Worm (Caenorhabditis elegans) whole organism, mixed stage, embryonic: Measurements from ENCODE around the gene dohh-1.

Experiments used
- ceh-39 ChIP-seq: fragments of 150-350 bp; optimal IDR thresholded peaks from 2 replicates; lab custom pipeline; 2014; ENCODE audit warnings: missing biosample characterization, missing genetic modification characterization
- elt-1 ChIP-seq: sonication (generic microtip); optimal IDR thresholded peaks from 2 replicates; lab custom pipeline; 2017; ENCODE audit warnings: missing genetic modification characterization, mild to moderate bottlenecking, missing compliant biosample characterization, antibody characterized with exemption, moderate library complexity, borderline replicate concordance; ENCODE audit not compliant: insufficient read depth
- lsy-2 ChIP-seq: fragments of 150-350 bp; optimal IDR thresholded peaks from 2 replicates; lab custom pipeline; 2014; ENCODE audit warnings: missing biosample characterization, missing genetic modification characterization
- mep-1 ChIP-seq: fragments of 150-350 bp; optimal IDR thresholded peaks from 2 replicates; lab custom pipeline; 2017; ENCODE audit warnings: missing biosample characterization, missing genetic modification reagents, missing genetic modification characterization, inconsistent platforms
- nhr-237 ChIP-seq: fragments of 150-350 bp; optimal IDR thresholded peaks from 2 replicates; lab custom pipeline; 2014; ENCODE audit warnings: missing biosample characterization, missing genetic modification characterization
- nhr-28 ChIP-seq: fragments of 150-350 bp; optimal IDR thresholded peaks from 2 replicates; lab custom pipeline; 2014; ENCODE audit warnings: missing biosample characterization, missing genetic modification characterization
- snpc-4 ChIP-seq: fragments of 150-350 bp; optimal IDR thresholded peaks from 2 replicates; lab custom pipeline; 2014; ENCODE audit warnings: missing biosample characterization, missing genetic modification characterization
- unc-62 ChIP-seq: fragments of 150-350 bp; optimal IDR thresholded peaks from 2 replicates; lab custom pipeline; 2014; ENCODE audit warnings: missing biosample characterization, missing genetic modification reagents, missing genetic modification characterization
- ztf-11 ChIP-seq: fragments of 150-350 bp; optimal IDR thresholded peaks from 2 replicates; lab custom pipeline; 2014; ENCODE audit warnings: missing biosample characterization, missing genetic modification characterization

- TF ChIP-seq snpc-4 (tag; lab: Kevin White, UChicago) (no peak), lsy-2 (tag; lab: Kevin White, UChicago) (no peak), nhr-237 (tag; lab: Kevin White, UChicago) (no peak), nhr-28 (tag; lab: Kevin White, UChicago) (no peak), ceh-39 (tag; lab: Kevin White, UChicago) (no peak), unc-62 (GFP tag; lab: Kevin White, UChicago) (no peak), elt-1 (tag; lab: Kevin White, UChicago) (no peak), ztf-11 (tag; lab: Kevin White, UChicago) (no peak), mep-1 (tag; lab: Kevin White, UChicago) (no peak)
Measured at ce11 chrII:10537571-10537970, 42.2 kb upstream of the dohh-1 start, which contains the start of gene R166.2.
